Fruit fly (Drosophila melanogaster) whole organism, pupa: ENCODE results near the gene CG6236.
A peak's percentile ranks its signal among the peaks of the same experiment; 100 is the strongest.

Experiments
- CG10348 ChIP-seq: fragments of 200-800 bp; sonication (Bioruptor generic); IDR thresholded peaks from 2 replicates; pipeline ENCODE4 v1.3.6; 2022; ENCODE audit warnings: missing biosample characterization, missing genetic modification characterization
- CG12605 ChIP-seq: fragments of 200-800 bp; sonication (Bioruptor generic); IDR thresholded peaks from 2 replicates; pipeline ENCODE4 v1.3.6; 2022; ENCODE audit warnings: missing biosample characterization, missing genetic modification characterization
- CG13204 ChIP-seq: fragments of 200-800 bp; sonication (Bioruptor generic); optimal IDR thresholded peaks from 2 replicates; lab custom pipeline; 2018; ENCODE audit warnings: missing biosample characterization, mild to moderate bottlenecking, missing genetic modification characterization, moderate library complexity
- CG14655 ChIP-seq: fragments of 200-800 bp; sonication (Bioruptor generic); optimal IDR thresholded peaks from 3 replicates; lab custom pipeline; 2017; ENCODE audit warnings: mild to moderate bottlenecking, missing biosample characterization, missing genetic modification reagents, missing genetic modification characterization
- CG15710 ChIP-seq: fragments of 200-800 bp; sonication (Bioruptor generic); optimal IDR thresholded peaks from 2 replicates; lab custom pipeline; 2018; ENCODE audit warnings: missing biosample characterization, mild to moderate bottlenecking, missing genetic modification characterization, moderate library complexity
- CG17806 ChIP-seq: fragments of 200-800 bp; sonication (Bioruptor generic); optimal IDR thresholded peaks from 2 replicates; lab custom pipeline; 2018; ENCODE audit warnings: missing biosample characterization, mild to moderate bottlenecking, missing genetic modification characterization, moderate library complexity
- CG32121 ChIP-seq: fragments of 200-800 bp; sonication (Bioruptor generic); IDR thresholded peaks from 2 replicates; pipeline ENCODE4 v1.3.6; 2022; ENCODE audit warnings: missing biosample characterization, missing genetic modification characterization
- CG34367 ChIP-seq: fragments of 200-800 bp; sonication (Bioruptor generic); optimal IDR thresholded peaks from 2 replicates; lab custom pipeline; 2018; ENCODE audit warnings: missing biosample characterization, mild to moderate bottlenecking, missing genetic modification characterization
- CG4496 ChIP-seq: fragments of 200-800 bp; sonication (Bioruptor generic); IDR thresholded peaks from 3 replicates; pipeline ENCODE4 v1.3.6; 2022; ENCODE audit warnings: missing biosample characterization, missing genetic modification characterization
- CG8159 ChIP-seq: fragments of 200-800 bp; sonication (Bioruptor generic); optimal IDR thresholded peaks from 3 replicates; lab custom pipeline; 2018; ENCODE audit warnings: missing biosample characterization, mild to moderate bottlenecking, missing genetic modification characterization, moderate library complexity
- CG8301 ChIP-seq: fragments of 200-800 bp; sonication (Bioruptor generic); optimal IDR thresholded peaks from 2 replicates; lab custom pipeline; 2018; ENCODE audit warnings: missing biosample characterization, mild to moderate bottlenecking, missing genetic modification characterization
- CG9948 ChIP-seq: fragments of 200-800 bp; sonication (Bioruptor generic); optimal IDR thresholded peaks from 2 replicates; lab custom pipeline; 2018; ENCODE audit warnings: missing biosample characterization, mild to moderate bottlenecking, missing genetic modification characterization, moderate library complexity
- D1 ChIP-seq: fragments of 200-800 bp; sonication (Bioruptor generic); optimal IDR thresholded peaks from 2 replicates; lab custom pipeline; 2018; ENCODE audit warnings: missing biosample characterization, mild to moderate bottlenecking, missing genetic modification characterization, moderate library complexity
- EcR ChIP-seq: fragments of 200-800 bp; sonication (Bioruptor generic); optimal IDR thresholded peaks from 3 replicates; lab custom pipeline; 2019; ENCODE audit warnings: missing biosample characterization, missing genetic modification characterization, mild to moderate bottlenecking, moderate library complexity, missing genetic modification reagents
- Ets98B ChIP-seq: fragments of 200-800 bp; sonication (Bioruptor generic); IDR thresholded peaks from 2 replicates; pipeline ENCODE4 v1.3.6; 2022; ENCODE audit warnings: missing biosample characterization, missing genetic modification characterization
- Pif1A ChIP-seq: fragments of 200-800 bp; sonication (Bioruptor generic); optimal IDR thresholded peaks from 3 replicates; lab custom pipeline; 2016; ENCODE audit warnings: missing biosample characterization, missing genetic modification characterization
- Pif1B ChIP-seq: fragments of 200-800 bp; sonication (Bioruptor generic); optimal IDR thresholded peaks from 3 replicates; lab custom pipeline; 2016; ENCODE audit warnings: missing biosample characterization, missing genetic modification characterization
- Snoo ChIP-seq: fragments of 200-800 bp; sonication (Bioruptor generic); optimal IDR thresholded peaks from 3 replicates; lab custom pipeline; 2017; ENCODE audit warnings: missing biosample characterization, mild to moderate bottlenecking, missing genetic modification characterization, inconsistent platforms
- fd96Ca ChIP-seq: fragments of 200-800 bp; sonication (Bioruptor generic); IDR thresholded peaks from 3 replicates; pipeline ENCODE4 v1.3.6; 2022; ENCODE audit warnings: missing biosample characterization, missing genetic modification characterization
- gl ChIP-seq: fragments of 200-800 bp; sonication (Bioruptor generic); optimal IDR thresholded peaks from 2 replicates; lab custom pipeline; 2018; ENCODE audit warnings: missing biosample characterization, mild to moderate bottlenecking, missing genetic modification characterization
- rn ChIP-seq: fragments of 200-800 bp; sonication (Bioruptor generic); IDR thresholded peaks from 2 replicates; pipeline ENCODE4 v1.3.6; 2022; ENCODE audit warnings: missing biosample characterization, missing genetic modification characterization

Gene CG6236

dm6 chr3R:15363608-15364007 is 35.5 kb upstream of the CG6236 start, which contains the start of gene CG6171:
Gene CG6171 (minus strand): TSS chr3R:15363857.
- TF ChIP-seq Pif1A (GFP tag; lab: Kevin White, UChicago) (no peak), CG8159 (no peak), CG34367 (no peak), D1 (tag; lab: Kevin White, UChicago) (no peak), CG12605 (GFP tag; lab: Robert Waterston, UW) (no peak), EcR (GFP tag; lab: Kevin White, UChicago) (no peak), CG8301 (tag; lab: Kevin White, UChicago) (no peak), CG9948 (tag; lab: Kevin White, UChicago) (no peak), gl (tag; lab: Kevin White, UChicago) (no peak), CG14655 (GFP tag; lab: Kevin White, UChicago) (no peak), rn (no peak), fd96Ca (GFP tag; lab: Robert Waterston, UW) (no peak), CG13204 (GFP tag; lab: Kevin White, UChicago) (no peak), CG17806 (tag; lab: Kevin White, UChicago) (no peak), Pif1B (GFP tag; lab: Kevin White, UChicago) (no peak), CG4496 (no peak), Ets98B (GFP tag; lab: Robert Waterston, UW) (no peak), CG10348 (GFP tag; lab: Robert Waterston, UW) (no peak), Snoo (tag; lab: Kevin White, UChicago) (no peak)

dm6 chr3R:15361490-15361889 is 33.4 kb upstream of the CG6236 start, which contains the start of the genes Cog2 and Trax:
Gene Cog2 (minus strand): TSS chr3R:15361657.
Gene Trax (plus strand): TSS chr3R:15361692.
- TF ChIP-seq CG32121 (GFP tag; lab: Robert Waterston, UW) (peak; percentile 19; the same call in 1 of the 2 replicates), EcR (GFP tag; lab: Kevin White, UChicago) (no peak)

dm6 chr3R:15356645-15357431 is 28.8 kb upstream of the CG6236 start, which contains the start of the genes Atg4b and Hibch:
Gene Atg4b (minus strand): TSS chr3R:15356924.
Gene Hibch (plus strand): TSS chr3R:15357229.
- peak; percentile 81 for TF ChIP-seq CG4496
- TF ChIP-seq CG9948 (tag; lab: Kevin White, UChicago) = peak; percentile 77
- no peak for TF ChIP-seq Pif1B (GFP tag; lab: Kevin White, UChicago)
- TF ChIP-seq CG14655 (GFP tag; lab: Kevin White, UChicago) = no peak
- no peak for TF ChIP-seq CG13204 (GFP tag; lab: Kevin White, UChicago)
- peak; percentile 84 for TF ChIP-seq CG15710 (tag; lab: Kevin White, UChicago)
- TF ChIP-seq CG34367 = peak; percentile 68
- TF ChIP-seq fd96Ca (GFP tag; lab: Robert Waterston, UW) = peak; percentile 75; the same call in 2 of the 3 replicates
- no peak for TF ChIP-seq Pif1A (GFP tag; lab: Kevin White, UChicago)
- TF ChIP-seq CG10348 (GFP tag; lab: Robert Waterston, UW) = 0 out of 2 replicates have a peak, but pooled peaks have one; percentile 20
- no peak for TF ChIP-seq CG8301 (tag; lab: Kevin White, UChicago)
- TF ChIP-seq rn = peak; percentile 46; the same call in 1 of the 2 replicates
- TF ChIP-seq Snoo (tag; lab: Kevin White, UChicago) = peak; percentile 63
- peak; percentile 72 for TF ChIP-seq CG32121 (GFP tag; lab: Robert Waterston, UW)
- peak; percentile 75 for TF ChIP-seq Ets98B (GFP tag; lab: Robert Waterston, UW)
- peak; percentile 17 for TF ChIP-seq EcR (GFP tag; lab: Kevin White, UChicago)
- peak; percentile 83 for TF ChIP-seq CG17806 (tag; lab: Kevin White, UChicago)
- TF ChIP-seq CG8159 = peak; percentile 89
- TF ChIP-seq gl (tag; lab: Kevin White, UChicago) = peak; percentile 55
- 0 out of 2 replicates have a peak, but pooled peaks have one; percentile 26 for TF ChIP-seq CG12605 (GFP tag; lab: Robert Waterston, UW)
- no peak for TF ChIP-seq D1 (tag; lab: Kevin White, UChicago)
- TF ChIP-seq, all 21 proteins: peak for 15

- TF ChIP-seq CG13204 (GFP tag; lab: Kevin White, UChicago) (no peak), CG34367 (no peak), CG14655 (GFP tag; lab: Kevin White, UChicago) (no peak), gl (tag; lab: Kevin White, UChicago) (no peak), CG8301 (tag; lab: Kevin White, UChicago) (no peak), CG15710 (tag; lab: Kevin White, UChicago) (no peak), Pif1A (GFP tag; lab: Kevin White, UChicago) (no peak), Snoo (tag; lab: Kevin White, UChicago) (no peak), CG32121 (GFP tag; lab: Robert Waterston, UW) (no peak), Ets98B (GFP tag; lab: Robert Waterston, UW) (no peak), Pif1B (GFP tag; lab: Kevin White, UChicago) (no peak), EcR (GFP tag; lab: Kevin White, UChicago) (no peak)
These were observed 28.1 kb upstream of the CG6236 start for dm6 chr3R:15356152-15356551.

dm6 chr3R:15354019-15354418 is 25.9 kb upstream of the CG6236 start:
- no peak for TF ChIP-seq D1 (tag; lab: Kevin White, UChicago)
- no peak for TF ChIP-seq CG13204 (GFP tag; lab: Kevin White, UChicago)
- TF ChIP-seq CG14655 (GFP tag; lab: Kevin White, UChicago) = no peak
- no peak for TF ChIP-seq CG4496
- TF ChIP-seq CG8159 = no peak
- TF ChIP-seq Snoo (tag; lab: Kevin White, UChicago) = no peak
- no peak for TF ChIP-seq gl (tag; lab: Kevin White, UChicago)
- TF ChIP-seq EcR (GFP tag; lab: Kevin White, UChicago) = no peak
- TF ChIP-seq Pif1A (GFP tag; lab: Kevin White, UChicago) = no peak
- TF ChIP-seq CG34367 = no peak
